Worm (Caenorhabditis elegans) whole organism, mixed stage, embryonic: ENCODE results near the gene Y57G11B.8.
"Not testable (repeated sequence)": the region's sequence is repeated elsewhere in the genome, so short reads cannot be mapped to it uniquely, and the experiment has no call there.

Experiments used
- M03D4.4 ChIP-seq: sonication (generic microtip); optimal IDR thresholded peaks from 2 replicates; lab custom pipeline; 2017; ENCODE audit warnings: mild to moderate bottlenecking, missing genetic modification characterization, missing compliant biosample characterization
- blmp-1 ChIP-seq: fragments of 150-350 bp; optimal IDR thresholded peaks from 2 replicates; lab custom pipeline; 2014; ENCODE audit warnings: missing biosample characterization, missing genetic modification characterization
- ceh-39 ChIP-seq: fragments of 150-350 bp; optimal IDR thresholded peaks from 2 replicates; lab custom pipeline; 2014; ENCODE audit warnings: missing biosample characterization, missing genetic modification characterization
- ceh-43 ChIP-seq: fragments of 200-800 bp; sonication (Bioruptor generic); optimal IDR thresholded peaks from 2 replicates; lab custom pipeline; 2018; ENCODE audit warnings: mild to moderate bottlenecking, missing genetic modification characterization, moderate library complexity, missing compliant biosample characterization
- ceh-83 ChIP-seq: fragments of 200-800 bp; sonication (Bioruptor generic); optimal IDR thresholded peaks from 2 replicates; lab custom pipeline; 2018; ENCODE audit warnings: mild to moderate bottlenecking, missing genetic modification characterization, missing compliant biosample characterization
- ces-1 ChIP-seq: fragments of 150-350 bp; optimal IDR thresholded peaks from 2 replicates; lab custom pipeline; 2014; ENCODE audit warnings: missing biosample characterization, missing genetic modification reagents, missing genetic modification characterization
- cnd-1 ChIP-seq: fragments of 200-800 bp; sonication (Bioruptor generic); optimal IDR thresholded peaks from 2 replicates; lab custom pipeline; 2018; ENCODE audit warnings: mild to moderate bottlenecking, missing genetic modification characterization, missing compliant biosample characterization
- drap-1 ChIP-seq: fragments of 200-800 bp; sonication (Bioruptor generic); optimal IDR thresholded peaks from 3 replicates; lab custom pipeline; 2018; ENCODE audit warnings: mild to moderate bottlenecking, missing genetic modification characterization, missing compliant biosample characterization
- elt-1 ChIP-seq: sonication (generic microtip); optimal IDR thresholded peaks from 2 replicates; lab custom pipeline; 2017; ENCODE audit warnings: missing genetic modification characterization, mild to moderate bottlenecking, missing compliant biosample characterization, antibody characterized with exemption, moderate library complexity, borderline replicate concordance; ENCODE audit not compliant: insufficient read depth
- elt-3 ChIP-seq: fragments of 150-350 bp; optimal IDR thresholded peaks from 2 replicates; lab custom pipeline; 2014; ENCODE audit warnings: missing biosample characterization, missing genetic modification characterization
- flh-1 ChIP-seq: fragments of 200-800 bp; sonication (Bioruptor generic); optimal IDR thresholded peaks from 2 replicates; lab custom pipeline; 2018; ENCODE audit warnings: mild to moderate bottlenecking, missing genetic modification characterization, moderate library complexity, missing compliant biosample characterization
- ham-2 ChIP-seq: fragments of 200-800 bp; sonication (Bioruptor generic); optimal IDR thresholded peaks from 2 replicates; lab custom pipeline; 2018; ENCODE audit warnings: mild to moderate bottlenecking, missing genetic modification characterization, missing compliant biosample characterization
- hlh-1 ChIP-seq: fragments of 150-350 bp; optimal IDR thresholded peaks from 2 replicates; lab custom pipeline; 2014; ENCODE audit warnings: missing biosample characterization, missing genetic modification reagents, missing genetic modification characterization
- lin-13 ChIP-seq: fragments of 150-350 bp; optimal IDR thresholded peaks from 2 replicates; lab custom pipeline; 2014; ENCODE audit warnings: missing biosample characterization, missing genetic modification characterization
- lin-32 ChIP-seq: fragments of 200-800 bp; sonication (Bioruptor generic); optimal IDR thresholded peaks from 2 replicates; lab custom pipeline; 2018; ENCODE audit warnings: mild to moderate bottlenecking, missing genetic modification characterization, missing compliant biosample characterization
- lsy-2 ChIP-seq: fragments of 150-350 bp; optimal IDR thresholded peaks from 2 replicates; lab custom pipeline; 2014; ENCODE audit warnings: missing biosample characterization, missing genetic modification characterization
- mab-5 ChIP-seq: fragments of 150-350 bp; optimal IDR thresholded peaks from 2 replicates; lab custom pipeline; 2014; ENCODE audit warnings: missing biosample characterization, missing genetic modification characterization
- mep-1 ChIP-seq: fragments of 150-350 bp; optimal IDR thresholded peaks from 2 replicates; lab custom pipeline; 2017; ENCODE audit warnings: missing biosample characterization, missing genetic modification reagents, missing genetic modification characterization, inconsistent platforms
- nhr-12 ChIP-seq: fragments of 150-350 bp; optimal IDR thresholded peaks from 2 replicates; lab custom pipeline; 2014; ENCODE audit warnings: missing biosample characterization, missing genetic modification characterization
- nhr-2 ChIP-seq: fragments of 150-350 bp; optimal IDR thresholded peaks from 2 replicates; lab custom pipeline; 2014; ENCODE audit warnings: missing biosample characterization, missing genetic modification characterization
- nhr-237 ChIP-seq: fragments of 150-350 bp; optimal IDR thresholded peaks from 2 replicates; lab custom pipeline; 2014; ENCODE audit warnings: missing biosample characterization, missing genetic modification characterization
- nhr-28 ChIP-seq: fragments of 150-350 bp; optimal IDR thresholded peaks from 2 replicates; lab custom pipeline; 2014; ENCODE audit warnings: missing biosample characterization, missing genetic modification characterization
- nhr-76 ChIP-seq: sonication (generic microtip); optimal IDR thresholded peaks from 2 replicates; lab custom pipeline; 2017; ENCODE audit warnings: missing biosample characterization, missing genetic modification characterization
- pha-4 ChIP-seq: fragments of 150-350 bp; optimal IDR thresholded peaks from 2 replicates; lab custom pipeline; 2018; ENCODE audit warnings: missing biosample characterization, missing genetic modification reagents, missing genetic modification characterization
- sem-2 ChIP-seq: fragments of 200-800 bp; sonication (Bioruptor generic); optimal IDR thresholded peaks from 2 replicates; lab custom pipeline; 2018; ENCODE audit warnings: mild to moderate bottlenecking, missing genetic modification characterization, missing compliant biosample characterization
- snpc-4 ChIP-seq: fragments of 150-350 bp; optimal IDR thresholded peaks from 2 replicates; lab custom pipeline; 2014; ENCODE audit warnings: missing biosample characterization, missing genetic modification characterization
- sptf-1 ChIP-seq: sonication (generic microtip); optimal IDR thresholded peaks from 2 replicates; lab custom pipeline; 2017; ENCODE audit warnings: mild to moderate bottlenecking, missing genetic modification characterization, moderate library complexity, missing compliant biosample characterization
- tbx-8 ChIP-seq: fragments of 200-800 bp; sonication (Bioruptor generic); optimal IDR thresholded peaks from 2 replicates; lab custom pipeline; 2018; ENCODE audit warnings: mild to moderate bottlenecking, missing genetic modification characterization, moderate library complexity, missing compliant biosample characterization
- unc-120 ChIP-seq: sonication (generic microtip); optimal IDR thresholded peaks from 2 replicates; lab custom pipeline; 2017; ENCODE audit warnings: missing genetic modification characterization, missing compliant biosample characterization; ENCODE audit not compliant: poor library complexity, severe bottlenecking
- unc-62 ChIP-seq: fragments of 150-350 bp; optimal IDR thresholded peaks from 2 replicates; lab custom pipeline; 2014; ENCODE audit warnings: missing biosample characterization, missing genetic modification reagents, missing genetic modification characterization
- ztf-11 ChIP-seq: fragments of 150-350 bp; optimal IDR thresholded peaks from 2 replicates; lab custom pipeline; 2014; ENCODE audit warnings: missing biosample characterization, missing genetic modification characterization

The Y57G11B.8 gene

DNA sequence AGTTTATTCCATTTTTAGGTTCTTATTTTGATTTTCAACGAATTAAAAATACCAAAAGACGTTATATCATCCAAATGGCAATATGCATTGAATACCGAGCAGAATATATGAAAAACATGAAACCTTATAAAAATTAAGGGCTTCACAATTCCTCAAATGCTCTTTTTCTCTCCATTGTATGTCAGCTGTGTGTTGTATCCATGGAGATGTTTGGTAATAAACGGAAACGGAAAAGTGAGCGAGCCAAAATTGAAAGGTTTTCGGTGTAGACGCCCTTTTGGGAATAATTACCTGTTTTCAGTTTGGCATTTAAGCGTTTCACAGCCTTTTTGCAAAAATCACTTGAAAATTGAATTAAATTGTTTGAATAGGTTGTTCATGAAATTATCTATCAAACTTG is 20.9 kb downstream of the Y57G11B.8 start:
- TF ChIP-seq nhr-2 (no peak), flh-1 (GFP tag; lab: Kevin White, UChicago) (no peak), ceh-83 (no peak), mep-1 (tag; lab: Kevin White, UChicago) (no peak), nhr-28 (tag; lab: Kevin White, UChicago) (no peak)

DNA sequence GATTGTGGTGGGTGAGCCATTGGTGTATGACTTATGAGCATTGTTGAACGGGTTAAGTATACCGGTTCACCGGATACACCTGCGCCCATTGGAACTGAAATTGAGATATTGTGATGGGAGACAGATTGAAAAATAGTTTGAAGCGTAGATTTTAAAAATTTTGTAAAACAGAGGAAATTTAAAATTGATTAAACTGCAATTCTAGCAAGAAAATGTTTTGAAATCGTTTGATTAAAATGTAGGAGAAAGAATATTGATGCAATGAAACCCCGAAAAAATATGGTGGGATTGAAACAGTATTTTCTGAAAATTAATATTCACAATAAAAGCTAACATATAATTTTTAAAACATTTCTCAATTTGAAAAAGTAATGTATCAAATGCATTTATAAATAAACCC is 23.7 kb downstream of the Y57G11B.8 start, which contains the start of gene Y57G11B.6:
Y57G11B.6 (minus strand) TSS at position 101 of the 400 bp plus-strand sequence.
- no peak for TF ChIP-seq blmp-1 (tag; lab: Kevin White, UChicago)

DNA sequence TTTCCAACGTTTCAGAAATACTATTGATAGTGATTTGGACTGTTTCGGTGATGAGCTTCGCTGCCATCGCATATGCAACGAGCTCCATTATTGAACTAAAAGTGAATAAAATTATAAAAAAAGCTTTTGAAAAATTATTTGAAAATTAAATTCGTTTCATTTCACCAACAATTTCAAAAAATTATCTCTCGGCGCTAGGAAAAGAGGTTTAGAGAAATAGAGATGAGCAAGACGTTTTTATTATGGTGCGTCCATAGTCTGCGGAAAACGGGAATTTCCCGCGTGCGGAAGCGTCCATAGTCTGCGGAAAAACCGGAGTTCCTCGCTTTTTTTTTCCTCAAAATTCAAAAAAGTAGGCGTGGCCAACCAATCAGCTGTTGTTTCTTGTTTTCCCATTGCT is 26.6 kb downstream of the Y57G11B.8 start, which contains the start of gene pals-30:
pals-30 (minus strand) TSS at position 101 of the 400 bp plus-strand sequence.
- not testable (repeated sequence) for TF ChIP-seq elt-1 (tag; lab: Kevin White, UChicago); ceh-39; nhr-76
- TF ChIP-seq, all 35 proteins: peak for 0; not testable (repeated sequence) for 35

DNA sequence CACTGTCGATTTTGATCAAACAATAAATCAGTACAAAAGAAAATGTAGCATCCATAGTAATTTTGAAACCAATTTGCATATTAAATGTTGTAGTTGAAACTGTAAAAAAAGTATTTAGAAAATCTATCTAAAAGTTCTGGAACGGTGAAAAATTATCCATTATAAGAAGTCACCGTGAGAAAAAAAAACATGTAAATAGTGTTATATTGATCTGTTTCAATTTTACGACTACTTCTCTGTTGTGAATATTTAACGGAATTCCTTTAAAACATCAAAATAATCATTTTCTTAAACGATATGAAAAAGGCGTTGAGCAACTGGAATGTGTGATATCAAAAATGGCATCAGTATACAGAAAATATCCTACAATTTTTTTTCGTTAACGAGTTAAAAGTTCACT is 29.2 kb downstream of the Y57G11B.8 start, which contains the start of gene T27E7.9:
T27E7.9 (minus strand) TSS at position 101 of the 400 bp plus-strand sequence.
- no peak for TF ChIP-seq nhr-2
- TF ChIP-seq elt-3 (tag; lab: Kevin White, UChicago) = no peak
- TF ChIP-seq nhr-28 (tag; lab: Kevin White, UChicago) = no peak
- no peak for TF ChIP-seq snpc-4 (tag; lab: Kevin White, UChicago)
- no peak for TF ChIP-seq nhr-76
- TF ChIP-seq drap-1 (GFP tag; lab: Kevin White, UChicago) = no peak
- no peak for TF ChIP-seq ztf-11
- TF ChIP-seq sem-2 (GFP tag; lab: Kevin White, UChicago) = no peak
- TF ChIP-seq mab-5 (tag; lab: Kevin White, UChicago) = no peak
- TF ChIP-seq nhr-237 (tag; lab: Kevin White, UChicago) = no peak
- TF ChIP-seq tbx-8 (GFP tag; lab: Kevin White, UChicago) = no peak
- no peak for TF ChIP-seq nhr-12 (tag; lab: Kevin White, UChicago)
- no peak for TF ChIP-seq cnd-1 (tag; lab: Kevin White, UChicago)
- no peak for TF ChIP-seq flh-1 (GFP tag; lab: Kevin White, UChicago)
- no peak for TF ChIP-seq ceh-83
- no peak for TF ChIP-seq hlh-1
- TF ChIP-seq ces-1 (GFP tag; lab: Kevin White, UChicago) = no peak
- no peak for TF ChIP-seq unc-62 (GFP tag; lab: Kevin White, UChicago)

DNA sequence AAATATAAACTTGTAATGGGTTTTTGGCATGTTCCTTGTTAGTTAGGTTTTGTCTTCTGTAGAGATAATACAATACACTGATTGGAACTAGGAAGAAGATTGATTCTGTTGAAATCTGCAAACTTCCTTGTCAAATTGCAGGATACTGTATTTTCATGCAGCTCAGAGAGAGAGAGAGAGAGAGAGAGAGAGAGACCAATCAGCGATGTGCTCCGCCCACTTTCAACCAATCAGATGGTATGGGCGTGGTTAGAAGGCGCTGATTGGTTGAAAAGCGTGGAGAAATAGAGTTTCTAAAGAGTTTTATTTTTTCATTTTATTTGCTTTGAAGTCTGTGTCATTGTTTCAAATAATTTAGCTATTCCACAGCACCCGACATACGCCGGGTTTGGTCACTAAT is 31.2 kb downstream of the Y57G11B.8 start:
- TF ChIP-seq unc-62 (GFP tag; lab: Kevin White, UChicago) = no peak
- TF ChIP-seq pha-4 (tag; lab: Kevin White, UChicago) = no peak
- TF ChIP-seq flh-1 (GFP tag; lab: Kevin White, UChicago) = no peak
- TF ChIP-seq M03D4.4 (tag; lab: Kevin White, UChicago) = no peak
- TF ChIP-seq ceh-39 = no peak

DNA sequence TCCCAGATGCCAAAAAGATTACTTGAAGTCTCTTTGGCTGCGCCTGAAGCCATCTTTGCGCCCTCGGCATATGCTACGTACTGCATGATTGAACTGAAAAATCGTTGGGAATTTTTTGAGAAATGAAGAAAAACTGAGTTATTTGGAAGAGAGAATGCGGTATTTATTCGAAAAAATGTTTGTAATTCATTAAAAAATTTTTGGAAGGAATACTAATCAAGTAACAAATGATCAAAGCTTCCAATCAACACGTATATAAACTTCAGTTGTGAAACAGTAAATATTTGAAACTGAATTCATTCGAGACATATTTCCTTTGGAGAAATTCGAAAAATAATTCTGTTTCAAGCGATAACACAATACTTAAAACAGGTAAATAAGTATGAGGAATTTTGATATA is 36.0 kb downstream of the Y57G11B.8 start, which contains the start of gene pals-29:
pals-29 (minus strand) TSS at position 101 of the 400 bp plus-strand sequence.
- TF ChIP-seq ceh-43 (no peak), lin-13 (tag; lab: Kevin White, UChicago) (no peak), blmp-1 (tag; lab: Kevin White, UChicago) (no peak), lin-32 (GFP tag; lab: Kevin White, UChicago) (no peak), nhr-76 (no peak), lsy-2 (tag; lab: Kevin White, UChicago) (no peak), mab-5 (tag; lab: Kevin White, UChicago) (no peak), ham-2 (GFP tag; lab: Kevin White, UChicago) (no peak), sptf-1 (tag; lab: Kevin White, UChicago) (no peak), unc-120 (no peak), drap-1 (GFP tag; lab: Kevin White, UChicago) (no peak), flh-1 (GFP tag; lab: Kevin White, UChicago) (no peak)
